Worm (Caenorhabditis elegans) whole organism, L2 larva: Measurements from ENCODE around the gene C38C6.3.

Experiments used
- aly-2 ChIP-seq: fragments of 150-350 bp; optimal IDR thresholded peaks from 2 replicates; lab custom pipeline; 2014; ENCODE audit warnings: missing biosample characterization, missing genetic modification characterization
- ama-1 ChIP-seq: fragments of 150-350 bp; optimal IDR thresholded peaks from 2 replicates; lab custom pipeline; 2018; ENCODE audit warnings: inconsistent platforms
- blmp-1 ChIP-seq: sonication (generic microtip); optimal IDR thresholded peaks from 2 replicates; lab custom pipeline; 2017; ENCODE audit warnings: missing genetic modification characterization, mild to moderate bottlenecking, missing compliant biosample characterization, antibody characterized with exemption, moderate library complexity; ENCODE audit not compliant: insufficient read depth
- crh-2 ChIP-seq: sonication (generic microtip); optimal IDR thresholded peaks from 2 replicates; lab custom pipeline; 2017; ENCODE audit warnings: missing biosample characterization, missing genetic modification characterization
- lsy-2 ChIP-seq, 2 experiments: fragments of 150-350 bp in 1 of 2; sonication (generic microtip) in 1 of 2; optimal IDR thresholded peaks; 2 replicates each; lab custom pipeline; 2014 to 2017; ENCODE audit warnings: missing biosample characterization in 2 of 2, missing genetic modification characterization in 2 of 2
- nhr-10 ChIP-seq: sonication (generic microtip); optimal IDR thresholded peaks from 2 replicates; lab custom pipeline; 2017; ENCODE audit warnings: missing biosample characterization, missing genetic modification characterization
- nhr-237 ChIP-seq: fragments of 150-350 bp; optimal IDR thresholded peaks from 2 replicates; lab custom pipeline; 2014; ENCODE audit warnings: missing biosample characterization, missing genetic modification characterization
- unc-55 ChIP-seq: fragments of 150-350 bp; sonication (generic microtip); optimal IDR thresholded peaks from 3 replicates; lab custom pipeline; 2014; ENCODE audit warnings: missing biosample characterization, missing genetic modification reagents, missing genetic modification characterization
- ztf-4 ChIP-seq: fragments of 150-350 bp; optimal IDR thresholded peaks from 2 replicates; lab custom pipeline; 2014; ENCODE audit warnings: missing biosample characterization, missing genetic modification characterization

DNA sequence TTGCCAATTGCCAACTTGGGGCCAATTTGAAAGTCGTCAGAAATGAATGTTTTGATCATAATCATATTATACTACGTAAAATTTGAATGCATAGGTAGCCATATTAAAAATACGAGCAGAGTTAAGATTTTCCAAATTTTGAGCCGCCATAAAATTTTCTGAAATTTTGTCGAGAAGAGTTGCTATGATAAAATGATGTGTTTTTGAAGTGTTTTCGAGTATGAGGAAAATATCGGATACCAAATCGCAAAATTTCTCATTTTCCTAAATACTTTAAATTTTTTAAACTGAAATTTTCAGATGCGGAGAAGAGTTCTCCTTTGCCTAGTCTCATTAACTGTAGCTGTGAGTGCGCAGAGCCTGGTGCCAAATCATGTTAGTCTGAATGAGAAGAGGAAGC, 5.6 kb upstream of the C38C6.3 start, which contains the start of gene tag-297:
- TF ChIP-seq nhr-10 (no peak), ztf-4 (tag; lab: Kevin White, UChicago) (no peak), crh-2 (tag; lab: Kevin White, UChicago) (no peak), blmp-1 (tag; lab: Kevin White, UChicago) (no peak), nhr-237 (tag; lab: Kevin White, UChicago) (no peak), lsy-2 (tag; optimal IDR thresholded peaks at IDR 0.05; lab: Kevin White, UChicago) (no peak), unc-55 (GFP tag; lab: Kevin White, UChicago) (no peak), ama-1 (lab: Kevin White, UChicago) (no peak), aly-2 (tag; lab: Kevin White, UChicago) (no peak)
